Worm (Caenorhabditis elegans): ENCODE measurements around the gene memi-2.

DNA sequence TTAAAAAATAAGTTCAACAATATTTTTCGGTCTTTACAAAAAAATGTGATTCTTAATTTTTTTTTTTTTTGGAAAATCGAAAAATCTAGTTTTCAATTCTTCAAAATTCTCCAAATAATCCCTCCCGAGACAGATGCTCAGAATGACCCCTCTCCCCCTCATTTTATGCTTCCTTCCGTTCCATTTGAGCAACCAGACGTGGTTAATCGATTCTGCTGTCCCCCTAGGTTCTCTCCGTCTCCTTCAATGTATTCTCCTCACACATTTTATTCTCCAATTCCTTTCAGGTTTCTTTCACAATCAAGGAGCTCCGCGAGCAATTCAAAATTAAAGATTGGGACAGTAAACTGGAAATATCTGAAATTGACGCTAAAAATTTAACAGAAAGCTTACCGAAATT is 25.4 kb downstream of the memi-2 start:
- TF ChIP-seq tab-1 (GFP tag; IDR thresholded peaks at IDR 0.05) (no peak), med-1 (GFP tag; optimal IDR thresholded peaks at IDR 0.05; ENCODE audit: insufficient read depth) (no peak), klf-2 (GFP tag; conservative IDR thresholded peaks at IDR 0.05) (no peak), ref-1 (GFP tag; conservative IDR thresholded peaks at IDR 0.05) (no peak), T22C8.4 (GFP tag; IDR thresholded peaks at IDR 0.05) (peak; percentile 55), flt-1 (GFP tag; IDR thresholded peaks at IDR 0.05) (no peak), ztf-29 (GFP tag; IDR thresholded peaks at IDR 0.05) (no peak), cog-1 (tag; optimal IDR thresholded peaks at IDR 0.05) (no peak)

Data from whole organism, midembryonic.